Comparison of ENCODE assay signal across 5 fruit fly cellular contexts in the genomic region with DNA sequence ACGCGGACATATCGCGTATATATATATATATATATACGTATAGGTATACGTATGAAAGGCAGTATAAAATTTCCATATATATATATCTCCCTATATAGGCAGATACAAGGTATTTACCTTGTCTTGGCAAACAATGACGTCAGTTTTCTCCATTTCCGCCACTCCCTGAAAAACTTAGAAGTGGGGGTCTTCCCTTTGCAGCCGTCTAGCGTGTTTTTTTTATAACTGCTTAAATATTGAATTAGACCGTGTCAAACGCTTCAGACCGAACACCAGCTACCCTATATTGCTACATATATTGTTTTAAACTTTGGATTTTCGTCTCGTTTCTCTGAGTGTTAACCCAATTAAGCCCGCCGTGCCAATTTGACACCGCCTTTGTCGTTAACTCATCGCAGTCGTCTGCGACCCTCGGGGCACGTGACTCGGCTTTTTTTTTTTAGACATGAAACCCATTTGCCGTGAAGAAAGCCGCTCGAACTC.
A peak's percentile ranks its signal among the peaks of the same experiment; 100 is the strongest.
TF ChIP-seq lines count a peak whose summit lies in the region.

No protein-coding gene starts in this region.

- peak; percentile 11 for TF ChIP-seq CTCF in whole organism, embryonic (GFP tag; optimal IDR thresholded peaks at IDR 0.05; lab: Kevin White, UChicago)

TF ChIP-seq in whole organism, adult, 20 proteins besides CTCF, POLR2A, EP300 and RAD21:
- TF ChIP-seq pad (GFP tag; optimal IDR thresholded peaks at IDR 0.05; lab: Kevin White, UChicago) (peak; percentile 52), CG33017 (tag; optimal IDR thresholded peaks at IDR 0.05; lab: Kevin White, UChicago) (peak; percentile 51), Crg-1 (GFP tag; optimal IDR thresholded peaks at IDR 0.05; lab: Kevin White, UChicago) (peak; percentile 24), CG12768 (GFP tag; optimal IDR thresholded peaks at IDR 0.05; lab: Kevin White, UChicago) (peak; percentile 72), ovo (GFP tag; optimal IDR thresholded peaks at IDR 0.05; lab: Kevin White, UChicago) (peak; percentile 74), toe (GFP tag; optimal IDR thresholded peaks at IDR 0.05; lab: Kevin White, UChicago) (no peak), CG11617 (GFP tag; optimal IDR thresholded peaks at IDR 0.05; lab: Kevin White, UChicago) (peak; percentile 73), kay (GFP tag; lab: Kevin White, UChicago; ENCODE audit: borderline replicate concordance) (no peak), CG14711 (tag; optimal IDR thresholded peaks at IDR 0.05; lab: Kevin White, UChicago) (peak; percentile 46), tj (GFP tag; optimal IDR thresholded peaks at IDR 0.05; lab: Kevin White, UChicago) (peak; percentile 19), CG7101 (tag; optimal IDR thresholded peaks at IDR 0.05; lab: Kevin White, UChicago) (peak; percentile 77), CG7045 (GFP tag; optimal IDR thresholded peaks at IDR 0.05; lab: Kevin White, UChicago) (peak; percentile 70), cic (GFP tag; optimal IDR thresholded peaks at IDR 0.05; lab: Kevin White, UChicago) (peak; percentile 90), CG5204 (GFP tag; optimal IDR thresholded peaks at IDR 0.05; lab: Kevin White, UChicago) (peak; percentile 10), Clk (GFP tag; optimal IDR thresholded peaks at IDR 0.05; lab: Kevin White, UChicago) (no peak), bab1 (GFP tag; optimal IDR thresholded peaks at IDR 0.05; lab: Kevin White, UChicago) (no peak), Mnt (GFP tag; optimal IDR thresholded peaks at IDR 0.05; lab: Kevin White, UChicago) (peak; percentile 47)

TF ChIP-seq in whole organism, embryonic, 481 proteins besides CTCF, POLR2A, EP300 and RAD21 (continues in another document):
- TF ChIP-seq CG8765 (GFP tag; IDR thresholded peaks at IDR 0.05; lab: Robert Waterston, UW) (no peak), CG8359 (GFP tag; optimal IDR thresholded peaks at IDR 0.05; lab: Kevin White, UChicago; ENCODE audit: borderline replicate concordance) (no peak), Kr (GFP tag; optimal IDR thresholded peaks at IDR 0.05; lab: Kevin White, UChicago) (no peak), CG4730 (GFP tag; IDR thresholded peaks at IDR 0.05; lab: Robert Waterston, UW) (no peak), CG13894 (tag; optimal IDR thresholded peaks at IDR 0.05; lab: Kevin White, UChicago) (peak; percentile 89), hbn (GFP tag; IDR thresholded peaks at IDR 0.05; lab: Robert Waterston, UW; ENCODE audit: partially characterized antibody) (no peak), kah (GFP tag; optimal IDR thresholded peaks at IDR 0.05; lab: Kevin White, UChicago) (no peak), pan (optimal IDR thresholded peaks at IDR 0.05; lab: Kevin White, UChicago) (no peak), pan (GFP tag; optimal IDR thresholded peaks at IDR 0.05 in 1 of 2, IDR thresholded peaks at IDR 0.05 in 1 of 2) (peak in 1 of 2 experiments; percentile 32), H2.0 (GFP tag; IDR thresholded peaks at IDR 0.05; lab: Robert Waterston, UW) (no peak), Fer2 (tag; optimal IDR thresholded peaks at IDR 0.05; lab: Kevin White, UChicago) (no peak), Eip74EF (GFP tag; optimal IDR thresholded peaks at IDR 0.05; lab: Kevin White, UChicago) (peak in 1 of 2 experiments; percentile 16), CG3847 (GFP tag; IDR thresholded peaks at IDR 0.05; lab: Robert Waterston, UW) (no peak), NC2α (GFP tag; optimal IDR thresholded peaks at IDR 0.05; lab: Kevin White, UChicago) (no peak), CG14014 (GFP tag; IDR thresholded peaks at IDR 0.05; lab: Robert Waterston, UW) (peak; percentile 22; the same call in 1 of the 2 replicates), wor (GFP tag; IDR thresholded peaks at IDR 0.05; lab: Robert Waterston, UW) (no peak), CG17802 (tag; optimal IDR thresholded peaks at IDR 0.05; lab: Kevin White, UChicago) (no peak)

TF ChIP-seq in whole organism, prepupa, 60 proteins besides CTCF, POLR2A, EP300 and RAD21 (continues in another document):
- peak; percentile 8 for TF ChIP-seq spab (GFP tag; optimal IDR thresholded peaks at IDR 0.05; lab: Kevin White, UChicago)
- no peak for TF ChIP-seq Hr38 (GFP tag; optimal IDR thresholded peaks at IDR 0.05; lab: Kevin White, UChicago)
- no peak for TF ChIP-seq CG8119 (GFP tag; IDR thresholded peaks at IDR 0.05; lab: Robert Waterston, UW)
- TF ChIP-seq CG8319 (GFP tag; optimal IDR thresholded peaks at IDR 0.05; lab: Kevin White, UChicago): no peak
- no peak for TF ChIP-seq CG34406 (GFP tag; optimal IDR thresholded peaks at IDR 0.05; lab: Kevin White, UChicago)
- TF ChIP-seq Smox (GFP tag; optimal IDR thresholded peaks at IDR 0.05; lab: Kevin White, UChicago): no peak
- TF ChIP-seq salr (GFP tag; optimal IDR thresholded peaks at IDR 0.05; lab: Kevin White, UChicago): no peak
- TF ChIP-seq OdsH (GFP tag; optimal IDR thresholded peaks at IDR 0.05; lab: Kevin White, UChicago): peak; percentile 1
- TF ChIP-seq esn (GFP tag; optimal IDR thresholded peaks at IDR 0.05; lab: Kevin White, UChicago): no peak
- no peak for TF ChIP-seq CG4318 (GFP tag; optimal IDR thresholded peaks at IDR 0.05; lab: Kevin White, UChicago)
- no peak for TF ChIP-seq CG9139 (GFP tag; optimal IDR thresholded peaks at IDR 0.05; lab: Kevin White, UChicago)
- peak; percentile 13 for TF ChIP-seq CG8632 (GFP tag; optimal IDR thresholded peaks at IDR 0.05; lab: Kevin White, UChicago)
- TF ChIP-seq Ets96B (tag; optimal IDR thresholded peaks at IDR 0.05; lab: Kevin White, UChicago): no peak
- no peak for TF ChIP-seq Eip75B (GFP tag; optimal IDR thresholded peaks at IDR 0.05; lab: Kevin White, UChicago)
- TF ChIP-seq CG6163 (GFP tag; IDR thresholded peaks at IDR 0.05; lab: Robert Waterston, UW): no peak
- TF ChIP-seq CG31627 (GFP tag; optimal IDR thresholded peaks at IDR 0.05; lab: Kevin White, UChicago): no peak
- no peak for TF ChIP-seq achi (GFP tag; optimal IDR thresholded peaks at IDR 0.05; lab: Kevin White, UChicago)
- TF ChIP-seq vri (GFP tag; optimal IDR thresholded peaks at IDR 0.05; lab: Kevin White, UChicago): no peak
- no peak for TF ChIP-seq Blimp-1 (GFP tag; optimal IDR thresholded peaks at IDR 0.05; lab: Kevin White, UChicago)

TF ChIP-seq in whole organism, pupa, 21 proteins besides CTCF, POLR2A, EP300 and RAD21:
- TF ChIP-seq CG34367 (tag; optimal IDR thresholded peaks at IDR 0.05; lab: Kevin White, UChicago) (no peak), gl (tag; optimal IDR thresholded peaks at IDR 0.05; lab: Kevin White, UChicago) (no peak), CG4496 (GFP tag; IDR thresholded peaks at IDR 0.05; lab: Robert Waterston, UW) (no peak), EcR (GFP tag; optimal IDR thresholded peaks at IDR 0.05; lab: Kevin White, UChicago) (no peak), Pif1A (GFP tag; optimal IDR thresholded peaks at IDR 0.05; lab: Kevin White, UChicago) (peak; percentile 31), rn (GFP tag; IDR thresholded peaks at IDR 0.05; lab: Robert Waterston, UW) (no peak)

TF ChIP-seq in whole organism, wandering third instar larva, 38 proteins besides CTCF, POLR2A, EP300 and RAD21:
- TF ChIP-seq Dfd (GFP tag; optimal IDR thresholded peaks at IDR 0.05; lab: Kevin White, UChicago): no peak
- peak; percentile 23 for TF ChIP-seq psq (GFP tag; optimal IDR thresholded peaks at IDR 0.05; lab: Kevin White, UChicago)
- TF ChIP-seq Hr83 (GFP tag; optimal IDR thresholded peaks at IDR 0.05; lab: Kevin White, UChicago; ENCODE audit: poor library complexity, severe bottlenecking): peak; percentile 32
- TF ChIP-seq h (GFP tag; optimal IDR thresholded peaks at IDR 0.05; lab: Kevin White, UChicago): peak; percentile 27
- TF ChIP-seq Rel (GFP tag; optimal IDR thresholded peaks at IDR 0.05; lab: Kevin White, UChicago): no peak
- peak; percentile 55 for TF ChIP-seq Rel (tag; optimal IDR thresholded peaks at IDR 0.05; lab: Kevin White, UChicago)
- no peak for TF ChIP-seq GATAd (GFP tag; optimal IDR thresholded peaks at IDR 0.05; lab: Kevin White, UChicago)
- TF ChIP-seq Hr78 (GFP tag; optimal IDR thresholded peaks at IDR 0.05; lab: Kevin White, UChicago): no peak
- TF ChIP-seq Sp1 (GFP tag; optimal IDR thresholded peaks at IDR 0.05; lab: Kevin White, UChicago): peak; percentile 3
- no peak for TF ChIP-seq tai (GFP tag; optimal IDR thresholded peaks at IDR 0.05; lab: Kevin White, UChicago)
- peak in 1 of 2 experiments; percentile 22 for TF ChIP-seq foxo (GFP tag; optimal IDR thresholded peaks at IDR 0.05; lab: Kevin White, UChicago)
- no peak for TF ChIP-seq brk (GFP tag; optimal IDR thresholded peaks at IDR 0.05; lab: Kevin White, UChicago)
- TF ChIP-seq OdsH (GFP tag; optimal IDR thresholded peaks at IDR 0.05; lab: Kevin White, UChicago): peak; percentile 45
- no peak for TF ChIP-seq Vsx2 (GFP tag; optimal IDR thresholded peaks at IDR 0.05; lab: Kevin White, UChicago; ENCODE audit: partially characterized antibody)
- TF ChIP-seq lola (GFP tag; optimal IDR thresholded peaks at IDR 0.05; lab: Kevin White, UChicago): no peak
- peak; percentile 14 for TF ChIP-seq rgr (GFP tag; optimal IDR thresholded peaks at IDR 0.05; lab: Kevin White, UChicago)
- TF ChIP-seq dsf (GFP tag; optimal IDR thresholded peaks at IDR 0.05; lab: Kevin White, UChicago; ENCODE audit: borderline replicate concordance): no peak
- no peak for TF ChIP-seq dmrt93B (GFP tag; optimal IDR thresholded peaks at IDR 0.05; lab: Kevin White, UChicago)
- no peak for TF ChIP-seq N (GFP tag; optimal IDR thresholded peaks at IDR 0.05; lab: Kevin White, UChicago)
- no peak for TF ChIP-seq Mio (GFP tag; optimal IDR thresholded peaks at IDR 0.05; lab: Kevin White, UChicago)
